Worm (Caenorhabditis elegans): ENCODE results near the gene idpp-7.

idpp-7 gene

ce11 chrIV:12746284-12746683 is 26.5 kb downstream of the idpp-7 start, which contains the start of gene inx-6:
Gene inx-6, plus strand, starts transcription at chrIV:12746584.
- TF ChIP-seq mls-2 (tag; optimal IDR thresholded peaks at IDR 0.05) (no peak), unc-120 (tag; optimal IDR thresholded peaks at IDR 0.05; ENCODE audit: poor library complexity, severe bottlenecking) (no peak), ceh-83 (GFP tag; optimal IDR thresholded peaks at IDR 0.05) (no peak), nhr-2 (tag; optimal IDR thresholded peaks at IDR 0.05) (no peak), ham-2 (GFP tag; optimal IDR thresholded peaks at IDR 0.05) (no peak), ceh-39 (tag; optimal IDR thresholded peaks at IDR 0.05) (no peak), nhr-28 (tag; optimal IDR thresholded peaks at IDR 0.05) (no peak), zip-8 (tag; optimal IDR thresholded peaks at IDR 0.05) (no peak), hlh-1 (tag; optimal IDR thresholded peaks at IDR 0.05) (no peak), elt-1 (tag; optimal IDR thresholded peaks at IDR 0.05; ENCODE audit: borderline replicate concordance, insufficient read depth) (no peak), nhr-12 (tag; optimal IDR thresholded peaks at IDR 0.05) (no peak), ztf-11 (tag; optimal IDR thresholded peaks at IDR 0.05) (no peak), sptf-1 (tag; optimal IDR thresholded peaks at IDR 0.05) (no peak), unc-39 (tag; optimal IDR thresholded peaks at IDR 0.05) (no peak), ces-1 (GFP tag; optimal IDR thresholded peaks at IDR 0.05) (no peak), elt-3 (tag; optimal IDR thresholded peaks at IDR 0.05) (no peak)

- TF ChIP-seq cnd-1 (tag; optimal IDR thresholded peaks at IDR 0.05) (no peak), bed-3 (GFP tag; optimal IDR thresholded peaks at IDR 0.05) (no peak), sptf-1 (tag; optimal IDR thresholded peaks at IDR 0.05) (no peak), blmp-1 (tag; optimal IDR thresholded peaks at IDR 0.05) (no peak), lin-32 (GFP tag; optimal IDR thresholded peaks at IDR 0.05) (no peak)
Measured at ce11 chrIV:12748760-12749159, 29.0 kb downstream of the idpp-7 start.

ce11 chrIV:12754170-12754569 is 34.4 kb downstream of the idpp-7 start:
- TF ChIP-seq blmp-1 (tag; optimal IDR thresholded peaks at IDR 0.05), result no peak
- TF ChIP-seq lin-32 (GFP tag; optimal IDR thresholded peaks at IDR 0.05), result no peak
- no peak for TF ChIP-seq mab-5 (tag; optimal IDR thresholded peaks at IDR 0.05)
- TF ChIP-seq lsy-2 (tag; optimal IDR thresholded peaks at IDR 0.05), result no peak

- TF ChIP-seq mls-2 (tag; optimal IDR thresholded peaks at IDR 0.05) (no peak), zip-8 (tag; optimal IDR thresholded peaks at IDR 0.05) (peak; percentile 93)
Measured at ce11 chrIV:12755641-12756040, 35.9 kb downstream of the idpp-7 start.

ce11 chrIV:12757470-12757869 is 37.7 kb downstream of the idpp-7 start, which contains the start of gene flp-9:
Gene flp-9, minus strand, starts transcription at chrIV:12757570.
- TF ChIP-seq lsy-2 (tag; optimal IDR thresholded peaks at IDR 0.05) (no peak), ceh-43 (GFP tag; optimal IDR thresholded peaks at IDR 0.05) (no peak), mls-2 (tag; optimal IDR thresholded peaks at IDR 0.05) (no peak), unc-120 (tag; optimal IDR thresholded peaks at IDR 0.05; ENCODE audit: poor library complexity, severe bottlenecking) (no peak), elt-3 (tag; optimal IDR thresholded peaks at IDR 0.05) (no peak), tbx-8 (GFP tag; optimal IDR thresholded peaks at IDR 0.05) (no peak), ceh-83 (GFP tag; optimal IDR thresholded peaks at IDR 0.05) (no peak), nhr-12 (tag; optimal IDR thresholded peaks at IDR 0.05) (no peak), ztf-11 (tag; optimal IDR thresholded peaks at IDR 0.05) (no peak), mab-5 (tag; optimal IDR thresholded peaks at IDR 0.05) (no peak)

- TF ChIP-seq elt-3 (tag; optimal IDR thresholded peaks at IDR 0.05) (no peak), ces-1 (GFP tag; optimal IDR thresholded peaks at IDR 0.05) (peak; percentile 83), mls-2 (tag; optimal IDR thresholded peaks at IDR 0.05) (no peak)
Measured at ce11 chrIV:12762782-12763181, 43.0 kb downstream of the idpp-7 start.

- no peak for TF ChIP-seq ces-1 (GFP tag; optimal IDR thresholded peaks at IDR 0.05)
- TF ChIP-seq zip-8 (tag; optimal IDR thresholded peaks at IDR 0.05), result no peak
- no peak for TF ChIP-seq nhr-12 (tag; optimal IDR thresholded peaks at IDR 0.05)
- no peak for TF ChIP-seq ceh-43 (GFP tag; optimal IDR thresholded peaks at IDR 0.05)
Measured at ce11 chrIV:12765067-12765466, 45.3 kb downstream of the idpp-7 start, which contains the start of gene ZK897.10. Gene ZK897.10, plus strand, starts transcription at chrIV:12765351.
